Worm (Caenorhabditis elegans) whole organism, young adult: ENCODE measurements around the gene sra-39.

ENCODE experiments used
- B0261.1 ChIP-seq: sonication (generic microtip); optimal IDR thresholded peaks from 2 replicates; lab custom pipeline; 2016; ENCODE audit warnings: mild to moderate bottlenecking, missing genetic modification characterization, moderate library complexity, missing compliant biosample characterization
- B0336.3 ChIP-seq: fragments of 200-800 bp; sonication (Bioruptor generic); IDR thresholded peaks from 2 replicates; pipeline ENCODE4 v1.3.6; 2022; ENCODE audit warnings: missing genetic modification characterization, missing compliant biosample characterization
- C06A6.2 ChIP-seq: fragments of 200-800 bp; sonication (Bioruptor generic); conservative IDR thresholded peaks from 2 replicates; pipeline ENCODE4 v1.3.6; 2022; ENCODE audit warnings: missing genetic modification characterization, missing compliant biosample characterization
- D2030.7 ChIP-seq: fragments of 200-800 bp; sonication (Bioruptor generic); IDR thresholded peaks from 2 replicates; pipeline ENCODE4 v1.3.6; 2022; ENCODE audit warnings: missing genetic modification reagents, missing genetic modification characterization, missing compliant biosample characterization
- F39B2.1 ChIP-seq: fragments of 200-800 bp; sonication (Bioruptor generic); IDR thresholded peaks from 2 replicates; pipeline ENCODE4 v1.3.6; 2022; ENCODE audit warnings: missing genetic modification reagents, missing genetic modification characterization, missing compliant biosample characterization
- F57A8.1 ChIP-seq: fragments of 200-800 bp; sonication (Bioruptor generic); optimal IDR thresholded peaks from 2 replicates; lab custom pipeline; 2018; ENCODE audit warnings: mild to moderate bottlenecking, missing genetic modification characterization, moderate library complexity, missing compliant biosample characterization
- F57C9.4 ChIP-seq: sonication (generic microtip); optimal IDR thresholded peaks from 2 replicates; lab custom pipeline; 2017; ENCODE audit warnings: mild to moderate bottlenecking, missing genetic modification characterization, missing compliant biosample characterization
- T26A5.8 ChIP-seq: sonication (generic microtip); optimal IDR thresholded peaks from 2 replicates; lab custom pipeline; 2016; ENCODE audit warnings: missing genetic modification characterization, missing compliant biosample characterization
- Y53F4B.3 ChIP-seq: fragments of 200-800 bp; sonication (Bioruptor generic); IDR thresholded peaks from 2 replicates; pipeline ENCODE4 v1.3.6; 2022; ENCODE audit warnings: missing genetic modification reagents, missing genetic modification characterization, missing compliant biosample characterization
- Y53G8AR.9 ChIP-seq: fragments of 200-800 bp; sonication (Bioruptor generic); conservative IDR thresholded peaks from 2 replicates; pipeline ENCODE4 v1.3.6; 2022; ENCODE audit warnings: missing genetic modification reagents, missing genetic modification characterization, missing compliant biosample characterization
- Y56A3A.18 ChIP-seq: fragments of 200-800 bp; sonication (Bioruptor generic); IDR thresholded peaks from 2 replicates; pipeline ENCODE4 v1.3.6; 2022; ENCODE audit warnings: missing genetic modification reagents, missing genetic modification characterization, missing compliant biosample characterization
- ama-1 ChIP-seq, 3 experiments: fragments of 150-350 bp in 1 of 3; sonication (generic microtip) in 2 of 3; optimal IDR thresholded peaks; 2 replicates each; lab custom pipeline; 2014 to 2018; ENCODE audit warnings: missing biosample characterization in 2 of 3, missing genetic modification characterization in 2 of 3, missing genetic modification reagents in 2 of 3
- atf-7 ChIP-seq: sonication (generic microtip); optimal IDR thresholded peaks from 2 replicates; lab custom pipeline; 2017; ENCODE audit warnings: mild to moderate bottlenecking, missing genetic modification characterization, missing compliant biosample characterization
- bed-2 ChIP-seq: fragments of 200-800 bp; sonication (Bioruptor generic); IDR thresholded peaks from 2 replicates; pipeline ENCODE4 v1.3.6; 2022; ENCODE audit warnings: missing genetic modification reagents, missing genetic modification characterization, missing compliant biosample characterization
- ccch-3 ChIP-seq: fragments of 200-800 bp; sonication (Bioruptor generic); optimal IDR thresholded peaks from 2 replicates; lab custom pipeline; 2018; ENCODE audit warnings: mild to moderate bottlenecking, missing genetic modification characterization, missing compliant biosample characterization
- cebp-2 ChIP-seq: fragments of 200-800 bp; sonication (Bioruptor generic); IDR thresholded peaks from 2 replicates; pipeline ENCODE4 v1.3.6; 2022; ENCODE audit warnings: missing genetic modification characterization, missing compliant biosample characterization
- ceh-27 ChIP-seq: fragments of 200-800 bp; sonication (Bioruptor generic); optimal IDR thresholded peaks from 2 replicates; lab custom pipeline; 2018; ENCODE audit warnings: mild to moderate bottlenecking, missing genetic modification characterization, moderate library complexity, missing compliant biosample characterization
- ceh-58 ChIP-seq: fragments of 200-800 bp; sonication (Bioruptor generic); IDR thresholded peaks from 2 replicates; pipeline ENCODE4 v1.3.6; 2022; ENCODE audit warnings: missing genetic modification characterization, missing compliant biosample characterization
- ceh-91 ChIP-seq: fragments of 200-800 bp; sonication (Bioruptor generic); IDR thresholded peaks from 2 replicates; pipeline ENCODE4 v1.3.6; 2022; ENCODE audit warnings: missing genetic modification reagents, missing genetic modification characterization, missing compliant biosample characterization
- dox-1 ChIP-seq: fragments of 200-800 bp; sonication (Bioruptor generic); IDR thresholded peaks from 2 replicates; pipeline ENCODE4 v1.3.6; 2022; ENCODE audit warnings: missing genetic modification reagents, missing genetic modification characterization, missing compliant biosample characterization
- ekl-4 ChIP-seq: fragments of 200-800 bp; sonication (Bioruptor generic); IDR thresholded peaks from 2 replicates; pipeline ENCODE4 v1.3.6; 2022; ENCODE audit warnings: missing genetic modification reagents, missing genetic modification characterization, missing compliant biosample characterization
- fkh-3 ChIP-seq: sonication (generic microtip); optimal IDR thresholded peaks from 2 replicates; lab custom pipeline; 2016; ENCODE audit warnings: mild to moderate bottlenecking, missing genetic modification characterization, missing compliant biosample characterization
- gei-17 ChIP-seq: fragments of 200-800 bp; sonication (Bioruptor generic); optimal IDR thresholded peaks from 2 replicates; lab custom pipeline; 2018; ENCODE audit warnings: mild to moderate bottlenecking, missing genetic modification characterization, missing compliant biosample characterization
- hmg-20 ChIP-seq: fragments of 200-800 bp; sonication (Bioruptor generic); IDR thresholded peaks from 2 replicates; pipeline ENCODE4 v1.3.6; 2022; ENCODE audit warnings: missing genetic modification reagents, missing genetic modification characterization, missing compliant biosample characterization
- hsf-1 ChIP-seq: fragments of 200-800 bp; sonication (Bioruptor generic); IDR thresholded peaks from 2 replicates; pipeline ENCODE4 v1.3.6; 2022; ENCODE audit warnings: missing genetic modification reagents, missing genetic modification characterization, missing compliant biosample characterization
- lir-1 ChIP-seq: fragments of 200-800 bp; sonication (Bioruptor generic); conservative IDR thresholded peaks from 2 replicates; pipeline ENCODE4 v1.3.6; 2022; ENCODE audit warnings: missing genetic modification reagents, missing genetic modification characterization, missing compliant biosample characterization
- lsy-27 ChIP-seq: sonication (generic microtip); optimal IDR thresholded peaks from 2 replicates; lab custom pipeline; 2017; ENCODE audit warnings: missing genetic modification characterization, mild to moderate bottlenecking, missing compliant biosample characterization, antibody characterized with exemption, missing genotype, borderline replicate concordance; ENCODE audit not compliant: insufficient read depth
- madf-10 ChIP-seq: sonication (generic microtip); optimal IDR thresholded peaks from 2 replicates; lab custom pipeline; 2016; ENCODE audit warnings: mild to moderate bottlenecking, missing genetic modification characterization, missing compliant biosample characterization
- madf-6 ChIP-seq: fragments of 200-800 bp; sonication (Bioruptor generic); IDR thresholded peaks from 2 replicates; pipeline ENCODE4 v1.3.6; 2022; ENCODE audit warnings: missing genetic modification reagents, missing genetic modification characterization, missing compliant biosample characterization
- madf-8 ChIP-seq: fragments of 200-800 bp; sonication (Bioruptor generic); conservative IDR thresholded peaks from 2 replicates; pipeline ENCODE4 v1.3.6; 2022; ENCODE audit warnings: missing genetic modification reagents, missing genetic modification characterization, missing compliant biosample characterization
- mxl-1 ChIP-seq: sonication (generic microtip); optimal IDR thresholded peaks from 2 replicates; lab custom pipeline; 2016; ENCODE audit warnings: missing genetic modification characterization, missing compliant biosample characterization
- nhr-27 ChIP-seq: fragments of 200-800 bp; sonication (Bioruptor generic); optimal IDR thresholded peaks from 2 replicates; lab custom pipeline; 2018; ENCODE audit warnings: mild to moderate bottlenecking, missing genetic modification characterization, moderate library complexity, missing compliant biosample characterization
- nhr-90 ChIP-seq: sonication (generic microtip); optimal IDR thresholded peaks from 2 replicates; lab custom pipeline; 2016; ENCODE audit warnings: missing genotype, mild to moderate bottlenecking, missing genetic modification characterization, missing compliant biosample characterization
- pbrm-1 ChIP-seq: fragments of 200-800 bp; sonication (Bioruptor generic); IDR thresholded peaks from 2 replicates; pipeline ENCODE4 v1.3.6; 2022; ENCODE audit warnings: missing genetic modification reagents, missing genetic modification characterization, missing compliant biosample characterization
- pha-4 ChIP-seq: fragments of 150-350 bp; sonication (generic microtip); optimal IDR thresholded peaks from 2 replicates; lab custom pipeline; 2014; ENCODE audit warnings: missing biosample characterization, missing genetic modification reagents, missing genetic modification characterization
- sdz-38 ChIP-seq: sonication (generic microtip); optimal IDR thresholded peaks from 2 replicates; lab custom pipeline; 2016; ENCODE audit warnings: missing genotype, missing genetic modification characterization, missing compliant biosample characterization
- sea-2 ChIP-seq: fragments of 200-800 bp; sonication (Bioruptor generic); IDR thresholded peaks from 2 replicates; pipeline ENCODE4 v1.3.6; 2022; ENCODE audit warnings: missing genetic modification characterization, missing compliant biosample characterization
- snpc-1.3 ChIP-seq: sonication (generic microtip); optimal IDR thresholded peaks from 2 replicates; lab custom pipeline; 2017; ENCODE audit warnings: missing genetic modification characterization, mild to moderate bottlenecking, missing compliant biosample characterization, antibody characterized with exemption, moderate library complexity, missing genotype, missing genetic modification reagents; ENCODE audit not compliant: insufficient read depth
- somi-1 ChIP-seq: fragments of 200-800 bp; sonication (Bioruptor generic); optimal IDR thresholded peaks from 2 replicates; lab custom pipeline; 2018; ENCODE audit warnings: mild to moderate bottlenecking, missing genetic modification characterization, missing compliant biosample characterization
- sptf-2 ChIP-seq: fragments of 200-800 bp; sonication (Bioruptor generic); optimal IDR thresholded peaks from 2 replicates; lab custom pipeline; 2018; ENCODE audit warnings: mild to moderate bottlenecking, missing genetic modification characterization, missing compliant biosample characterization
- unc-62 ChIP-seq: fragments of 150-350 bp; optimal IDR thresholded peaks from 2 replicates; lab custom pipeline; 2014; ENCODE audit warnings: missing biosample characterization, missing genetic modification reagents, missing genetic modification characterization
- zfh-2 ChIP-seq: fragments of 200-800 bp; sonication (Bioruptor generic); conservative IDR thresholded peaks from 2 replicates; pipeline ENCODE4 v1.3.6; 2022; ENCODE audit warnings: missing genetic modification reagents, missing genetic modification characterization, missing compliant biosample characterization
- ztf-22 ChIP-seq: fragments of 200-800 bp; sonication (Bioruptor generic); optimal IDR thresholded peaks from 2 replicates; lab custom pipeline; 2018; ENCODE audit warnings: mild to moderate bottlenecking, missing genetic modification characterization, moderate library complexity, missing compliant biosample characterization
- ztf-28 ChIP-seq: fragments of 200-800 bp; sonication (Bioruptor generic); IDR thresholded peaks from 2 replicates; pipeline ENCODE4 v1.3.6; 2022; ENCODE audit warnings: missing genetic modification reagents, missing genetic modification characterization, missing compliant biosample characterization
- ztf-6 ChIP-seq: fragments of 200-800 bp; sonication (Bioruptor generic); IDR thresholded peaks from 2 replicates; pipeline ENCODE4 v1.3.6; 2022; ENCODE audit warnings: missing genetic modification reagents, missing genetic modification characterization, missing compliant biosample characterization

Gene sra-39

ce11 chrX:13945524-13945923 is 42.3 kb upstream of the sra-39 start (continued):
- TF ChIP-seq cebp-2 (GFP tag; lab: Robert Waterston, UW): no peak
- peak; percentile 53 for TF ChIP-seq dox-1 (GFP tag; lab: Robert Waterston, UW)
- no peak for TF ChIP-seq C06A6.2 (GFP tag; lab: Robert Waterston, UW)
- TF ChIP-seq ccch-3 (GFP tag; lab: Kevin White, UChicago): no peak
- no peak for TF ChIP-seq ztf-22 (GFP tag; lab: Kevin White, UChicago)
- TF ChIP-seq ztf-28: no peak
- no peak for TF ChIP-seq hsf-1 (GFP tag; lab: Robert Waterston, UW)
- no peak for TF ChIP-seq atf-7 (tag; lab: Kevin White, UChicago)
- TF ChIP-seq somi-1 (GFP tag; lab: Kevin White, UChicago): no peak
- TF ChIP-seq pbrm-1: no peak
- TF ChIP-seq B0261.1 (tag; lab: Kevin White, UChicago): no peak
- no peak for TF ChIP-seq ekl-4
- TF ChIP-seq ceh-91 (GFP tag; lab: Robert Waterston, UW): no peak
- TF ChIP-seq hmg-20 (GFP tag; lab: Robert Waterston, UW): no peak
- TF ChIP-seq B0336.3 (GFP tag; lab: Robert Waterston, UW): no peak
- peak; percentile 67 for TF ChIP-seq ceh-27
- TF ChIP-seq Y53G8AR.9 (GFP tag; lab: Robert Waterston, UW): no peak
- no peak for TF ChIP-seq fkh-3 (tag; lab: Kevin White, UChicago)
- no peak for TF ChIP-seq mxl-1 (tag; lab: Kevin White, UChicago)
- TF ChIP-seq Y56A3A.18 (GFP tag; lab: Robert Waterston, UW): no peak
- no peak for TF ChIP-seq madf-8 (GFP tag; lab: Robert Waterston, UW)
- no peak for TF ChIP-seq D2030.7 (GFP tag; lab: Robert Waterston, UW)
- TF ChIP-seq F57C9.4 (tag; lab: Kevin White, UChicago): no peak
- peak; percentile 41 for TF ChIP-seq madf-10 (tag; lab: Kevin White, UChicago)
- no peak for TF ChIP-seq madf-6
- TF ChIP-seq bed-2 (GFP tag; lab: Robert Waterston, UW): no peak
- no peak for TF ChIP-seq lsy-27 (tag; lab: Kevin White, UChicago)
- TF ChIP-seq F39B2.1 (GFP tag; lab: Robert Waterston, UW): no peak
- no peak for TF ChIP-seq sdz-38
- no peak for TF ChIP-seq F57A8.1 (GFP tag; lab: Kevin White, UChicago)
- TF ChIP-seq lir-1 (GFP tag; lab: Robert Waterston, UW): no peak
- no peak for TF ChIP-seq ztf-6
- TF ChIP-seq pha-4 (tag; lab: Kevin White, UChicago): no peak
- no peak for TF ChIP-seq ama-1 (optimal IDR thresholded peaks at IDR 0.05; lab: Kevin White, UChicago)
- TF ChIP-seq ama-1 (GFP tag; optimal IDR thresholded peaks at IDR 0.05; lab: Kevin White, UChicago): no peak
- no peak for TF ChIP-seq nhr-27 (tag; lab: Kevin White, UChicago)
- TF ChIP-seq snpc-1.3 (tag; lab: Kevin White, UChicago): no peak
- TF ChIP-seq Y53F4B.3 (GFP tag; lab: Robert Waterston, UW): no peak
- no peak for TF ChIP-seq unc-62 (GFP tag; lab: Kevin White, UChicago)
- TF ChIP-seq sea-2 (GFP tag; lab: Robert Waterston, UW): no peak
- no peak for TF ChIP-seq sptf-2
- no peak for TF ChIP-seq nhr-90 (tag; lab: Kevin White, UChicago)
- no peak for TF ChIP-seq gei-17 (GFP tag; lab: Kevin White, UChicago)
- peak; percentile 95 for TF ChIP-seq zfh-2 (GFP tag; lab: Robert Waterston, UW)
- no peak for TF ChIP-seq T26A5.8
- TF ChIP-seq ceh-58: no peak
